Fruit fly (Drosophila melanogaster): ENCODE results near the gene Acyp.

DNA sequence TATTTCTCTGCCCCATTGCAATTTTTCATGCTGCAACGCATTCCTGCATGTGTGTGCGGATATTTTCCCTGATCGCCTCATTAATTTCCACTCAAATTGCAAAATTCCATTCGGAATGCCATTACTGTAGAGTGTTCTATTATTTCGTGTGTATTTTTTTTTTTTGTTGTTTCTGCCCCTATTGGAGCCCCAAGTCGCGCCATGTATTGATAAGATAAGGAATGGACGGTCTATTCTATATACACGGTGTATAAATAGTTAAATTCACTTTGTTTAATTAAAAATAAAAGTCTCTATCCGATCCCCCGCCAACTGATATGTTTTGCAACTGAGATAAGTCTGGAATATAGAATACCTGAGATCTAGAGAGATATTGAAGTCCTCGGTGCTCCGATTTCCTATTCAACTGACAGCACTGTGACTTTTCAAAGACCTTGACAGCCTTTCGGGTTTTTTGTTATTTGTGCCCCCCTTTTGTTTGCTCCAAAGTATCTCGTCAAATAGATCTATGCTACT is 30.4 kb upstream of the Acyp start:
- TF ChIP-seq CG9948 (tag; optimal IDR thresholded peaks at IDR 0.05) (no peak), EcR (GFP tag; optimal IDR thresholded peaks at IDR 0.05) (no peak), CG13204 (GFP tag; optimal IDR thresholded peaks at IDR 0.05) (no peak), Pif1B (GFP tag; optimal IDR thresholded peaks at IDR 0.05) (no peak), gl (tag; optimal IDR thresholded peaks at IDR 0.05) (no peak), Snoo (tag; optimal IDR thresholded peaks at IDR 0.05) (no peak), CG8301 (tag; optimal IDR thresholded peaks at IDR 0.05) (no peak), CG34367 (tag; optimal IDR thresholded peaks at IDR 0.05) (no peak), CG8159 (tag; optimal IDR thresholded peaks at IDR 0.05) (no peak), rn (GFP tag; IDR thresholded peaks at IDR 0.05) (no peak), CG10348 (GFP tag; IDR thresholded peaks at IDR 0.05) (no peak)
